Fruit fly (Drosophila melanogaster): ENCODE results near the gene Tektin-C.

Gene Tektin-C

dm6 chr3L:5828684-5829083, 32.3 kb upstream of the Tektin-C start (continued):
- no peak for TF ChIP-seq ttk (GFP tag; IDR thresholded peaks at IDR 0.05)
- no peak for TF ChIP-seq hb (GFP tag; IDR thresholded peaks at IDR 0.05; ENCODE audit: partially characterized antibody)
- no peak for TF ChIP-seq D (optimal IDR thresholded peaks at IDR 0.05)
- peak; percentile 15 for TF ChIP-seq D (GFP tag; optimal IDR thresholded peaks at IDR 0.05)
- TF ChIP-seq CG3838 (GFP tag; optimal IDR thresholded peaks at IDR 0.05) = no peak
- no peak for TF ChIP-seq az2 (GFP tag; optimal IDR thresholded peaks at IDR 0.05)
- no peak for TF ChIP-seq crol (GFP tag; IDR thresholded peaks at IDR 0.05)
- TF ChIP-seq Sin3A (optimal IDR thresholded peaks at IDR 0.05) = no peak
- no peak for TF ChIP-seq NC2β (GFP tag; optimal IDR thresholded peaks at IDR 0.05)
- peak; percentile 57 for TF ChIP-seq CG18262 (tag; optimal IDR thresholded peaks at IDR 0.05)
- no peak for TF ChIP-seq Dp (GFP tag; optimal IDR thresholded peaks at IDR 0.05)
- TF ChIP-seq CG3847 (GFP tag; IDR thresholded peaks at IDR 0.05) = peak; percentile 24; the same call in 1 of the 2 replicates
- TF ChIP-seq hbn (GFP tag; IDR thresholded peaks at IDR 0.05; ENCODE audit: partially characterized antibody) = no peak
- no peak for TF ChIP-seq wor (GFP tag; IDR thresholded peaks at IDR 0.05)
- no peak for TF ChIP-seq CG4404 (GFP tag; IDR thresholded peaks at IDR 0.05)
- no peak for TF ChIP-seq cg (GFP tag; optimal IDR thresholded peaks at IDR 0.05)
- TF ChIP-seq Bteb2 (GFP tag; optimal IDR thresholded peaks at IDR 0.05) = no peak
- no peak for TF ChIP-seq CG10462 (GFP tag; optimal IDR thresholded peaks at IDR 0.05)
- no peak for TF ChIP-seq CG11456 (GFP tag; IDR thresholded peaks at IDR 0.05)
- TF ChIP-seq B-H2 (GFP tag; optimal IDR thresholded peaks at IDR 0.05) = no peak
- TF ChIP-seq CG14441 (GFP tag; IDR thresholded peaks at IDR 0.05) = no peak
- TF ChIP-seq Fer2 (tag; optimal IDR thresholded peaks at IDR 0.05) = no peak
- TF ChIP-seq CG6654 (GFP tag; optimal IDR thresholded peaks at IDR 0.05) = peak; percentile 17
- TF ChIP-seq kay (GFP tag; optimal IDR thresholded peaks at IDR 0.05) = no peak
- TF ChIP-seq CG8924 (tag; optimal IDR thresholded peaks at IDR 0.05) = peak; percentile 34
- no peak for TF ChIP-seq sima (GFP tag; optimal IDR thresholded peaks at IDR 0.05)
- no peak for TF ChIP-seq dati (GFP tag; IDR thresholded peaks at IDR 0.05)
- TF ChIP-seq CG10431 (GFP tag; optimal IDR thresholded peaks at IDR 0.05) = no peak
- no peak for TF ChIP-seq CG8765 (GFP tag; IDR thresholded peaks at IDR 0.05)
- TF ChIP-seq CG10543 (GFP tag; optimal IDR thresholded peaks at IDR 0.05) = no peak
- no peak for TF ChIP-seq prd (optimal IDR thresholded peaks at IDR 0.05)
- TF ChIP-seq prd (GFP tag; IDR thresholded peaks at IDR 0.05) = peak; percentile 34; the same call in 1 of the 3 replicates
- no peak for TF ChIP-seq dmrt11E (tag; optimal IDR thresholded peaks at IDR 0.05)
- TF ChIP-seq CG2875 (GFP tag; optimal IDR thresholded peaks at IDR 0.05) = no peak
- TF ChIP-seq vnd (GFP tag; IDR thresholded peaks at IDR 0.05; ENCODE audit: partially characterized antibody) = no peak
- TF ChIP-seq gro (GFP tag; optimal IDR thresholded peaks at IDR 0.05) = no peak
- TF ChIP-seq Vsx1 (GFP tag; optimal IDR thresholded peaks at IDR 0.05) = no peak
- no peak for TF ChIP-seq CG2129 (GFP tag; IDR thresholded peaks at IDR 0.05; ENCODE audit: partially characterized antibody)
- TF ChIP-seq lilli (GFP tag; optimal IDR thresholded peaks at IDR 0.05) = no peak
- no peak for TF ChIP-seq CG13287 (GFP tag; IDR thresholded peaks at IDR 0.05; ENCODE audit: partially characterized antibody)
- no peak for TF ChIP-seq Atf-2 (GFP tag; optimal IDR thresholded peaks at IDR 0.05)
- TF ChIP-seq CG12299 (tag; optimal IDR thresholded peaks at IDR 0.05) = no peak
- no peak for TF ChIP-seq CG11398 (GFP tag; optimal IDR thresholded peaks at IDR 0.05)
- TF ChIP-seq org-1 (GFP tag; optimal IDR thresholded peaks at IDR 0.05) = no peak
- TF ChIP-seq CG1233 (GFP tag; optimal IDR thresholded peaks at IDR 0.05) = no peak
- TF ChIP-seq CG30020 (tag; optimal IDR thresholded peaks at IDR 0.05) = no peak
- no peak for TF ChIP-seq CG12942 (GFP tag; optimal IDR thresholded peaks at IDR 0.05)
- TF ChIP-seq pfk (GFP tag; optimal IDR thresholded peaks at IDR 0.05) = no peak
- no peak for TF ChIP-seq cato (GFP tag; optimal IDR thresholded peaks at IDR 0.05; ENCODE audit: borderline replicate concordance)
- no peak for TF ChIP-seq CG14050 (GFP tag; IDR thresholded peaks at IDR 0.05)
- TF ChIP-seq fu2 (GFP tag; optimal IDR thresholded peaks at IDR 0.05) = no peak
- no peak for TF ChIP-seq Hr39 (optimal IDR thresholded peaks at IDR 0.05)
- no peak for TF ChIP-seq CG6765 (GFP tag; optimal IDR thresholded peaks at IDR 0.05)

Data from whole organism, embryonic.